Worm (Caenorhabditis elegans): ENCODE measurements around the gene nstp-8.

- TF ChIP-seq lin-39 (tag; optimal IDR thresholded peaks at IDR 0.05) (no peak), mep-1 (tag; optimal IDR thresholded peaks at IDR 0.05) (no peak), sdz-12 (GFP tag; optimal IDR thresholded peaks at IDR 0.05) (no peak), nhr-11 (tag; optimal IDR thresholded peaks at IDR 0.05) (no peak), ceh-82 (tag; optimal IDR thresholded peaks at IDR 0.05) (no peak), lsy-2 (tag; optimal IDR thresholded peaks at IDR 0.05) (no peak), ama-1 (optimal IDR thresholded peaks at IDR 0.05) (no peak), dmd-6 (GFP tag; IDR thresholded peaks at IDR 0.05) (no peak), ztf-7 (tag; optimal IDR thresholded peaks at IDR 0.05) (no peak)
These were observed 6.3 kb downstream of the nstp-8 start, which contains the start of gene nhr-128 for ce11 chrV:2221764-2222163.

All from whole organism, L4 larva.